Fruit fly (Drosophila melanogaster) whole organism, embryonic: Measurements from ENCODE around the gene CG32767.

ENCODE experiments used
- CG10267 ChIP-seq: fragments of 200-800 bp; sonication (Bioruptor generic); optimal IDR thresholded peaks from 2 replicates; lab custom pipeline; 2018; ENCODE audit warnings: missing biosample characterization, mild to moderate bottlenecking, missing genetic modification characterization, moderate library complexity
- CG11456 ChIP-seq: fragments of 200-800 bp; sonication (Bioruptor generic); IDR thresholded peaks from 3 replicates; pipeline ENCODE4 v1.3.6; 2022; ENCODE audit warnings: missing biosample characterization, missing genetic modification characterization
- CG11695 ChIP-seq: fragments of 200-800 bp; sonication (Bioruptor generic); IDR thresholded peaks from 3 replicates; pipeline ENCODE4 v1.3.6; 2022; ENCODE audit warnings: missing biosample characterization, missing genetic modification characterization
- CG11723 ChIP-seq: fragments of 200-800 bp; sonication (Bioruptor generic); optimal IDR thresholded peaks from 2 replicates; lab custom pipeline; 2017; ENCODE audit warnings: missing biosample characterization, mild to moderate bottlenecking, missing genetic modification characterization
- CG12659 ChIP-seq: fragments of 200-800 bp; sonication (Bioruptor generic); optimal IDR thresholded peaks from 3 replicates; lab custom pipeline; 2017; ENCODE audit warnings: mild to moderate bottlenecking, missing biosample characterization, missing genetic modification reagents, missing genetic modification characterization
- CG12744 ChIP-seq: fragments of 200-800 bp; sonication (Bioruptor generic); optimal IDR thresholded peaks from 2 replicates; lab custom pipeline; 2016; ENCODE audit warnings: missing biosample characterization, missing genetic modification characterization
- CG13624 ChIP-seq: fragments of 200-800 bp; sonication (Bioruptor generic); optimal IDR thresholded peaks from 2 replicates; lab custom pipeline; 2016; ENCODE audit warnings: missing biosample characterization, missing genetic modification characterization
- CG14050 ChIP-seq: fragments of 200-800 bp; sonication (Bioruptor generic); IDR thresholded peaks from 3 replicates; pipeline ENCODE4 v1.3.6; 2022; ENCODE audit warnings: missing biosample characterization, missing genetic modification characterization
- CG14965 ChIP-seq: fragments of 200-800 bp; sonication (Bioruptor generic); optimal IDR thresholded peaks from 2 replicates; lab custom pipeline; 2016; ENCODE audit warnings: missing biosample characterization, missing genetic modification characterization, borderline replicate concordance
- CG15011 ChIP-seq: fragments of 200-800 bp; sonication (Bioruptor generic); optimal IDR thresholded peaks from 3 replicates; lab custom pipeline; 2018; ENCODE audit warnings: missing biosample characterization, mild to moderate bottlenecking, missing genetic modification characterization
- CG1602 ChIP-seq: fragments of 200-800 bp; sonication (Bioruptor generic); optimal IDR thresholded peaks from 3 replicates; lab custom pipeline; 2016; ENCODE audit warnings: missing biosample characterization, missing genetic modification characterization
- CG17612 ChIP-seq: fragments of 200-800 bp; sonication (Bioruptor generic); IDR thresholded peaks from 2 replicates; pipeline ENCODE4 v1.3.6; 2022; ENCODE audit warnings: missing biosample characterization, missing genetic modification characterization
- CG30020 ChIP-seq: fragments of 200-800 bp; optimal IDR thresholded peaks from 2 replicates; lab custom pipeline; 2019; ENCODE audit warnings: missing biosample characterization, mild to moderate bottlenecking, missing genetic modification characterization, moderate library complexity
- CG34422 ChIP-seq: fragments of 200-800 bp; sonication (Bioruptor generic); IDR thresholded peaks from 3 replicates; pipeline ENCODE4 v1.3.6; 2022; ENCODE audit warnings: missing biosample characterization, missing genetic modification characterization
- CG3995 ChIP-seq: fragments of 200-800 bp; sonication (Bioruptor generic); optimal IDR thresholded peaks from 3 replicates; lab custom pipeline; 2016; ENCODE audit warnings: missing biosample characterization, missing genetic modification characterization
- CG42726 ChIP-seq: fragments of 200-800 bp; sonication (Bioruptor generic); IDR thresholded peaks from 2 replicates; pipeline ENCODE4 v1.3.6; 2022; ENCODE audit warnings: missing biosample characterization, missing genetic modification characterization; ENCODE audit not compliant: partially characterized antibody
- CG4424 ChIP-seq: fragments of 200-800 bp; sonication (Bioruptor generic); optimal IDR thresholded peaks from 3 replicates; lab custom pipeline; 2016; ENCODE audit warnings: missing biosample characterization, missing genetic modification characterization
- CG4730 ChIP-seq: fragments of 200-800 bp; sonication (Bioruptor generic); IDR thresholded peaks from 2 replicates; pipeline ENCODE4 v1.3.6; 2022; ENCODE audit warnings: missing biosample characterization, missing genetic modification characterization
- CG4820 ChIP-seq: fragments of 200-800 bp; sonication (Bioruptor generic); optimal IDR thresholded peaks from 3 replicates; lab custom pipeline; 2016; ENCODE audit warnings: missing biosample characterization, missing genetic modification characterization
- CG5245 ChIP-seq: fragments of 200-800 bp; sonication (Bioruptor generic); optimal IDR thresholded peaks from 3 replicates; lab custom pipeline; 2016; ENCODE audit warnings: missing biosample characterization, missing genetic modification characterization
- CG6175 ChIP-seq: fragments of 200-800 bp; sonication (Bioruptor generic); IDR thresholded peaks from 3 replicates; pipeline ENCODE4 v1.3.6; 2022; ENCODE audit warnings: missing biosample characterization, missing genetic modification characterization
- CG6654 ChIP-seq: fragments of 200-800 bp; sonication (Bioruptor generic); optimal IDR thresholded peaks from 2 replicates; lab custom pipeline; 2017; ENCODE audit warnings: missing biosample characterization, mild to moderate bottlenecking, missing genetic modification characterization
- CG9876 ChIP-seq: fragments of 200-800 bp; sonication (Bioruptor generic); optimal IDR thresholded peaks from 2 replicates; lab custom pipeline; 2016; ENCODE audit warnings: missing biosample characterization, missing genetic modification characterization
- D19A ChIP-seq: fragments of 200-800 bp; optimal IDR thresholded peaks from 3 replicates; lab custom pipeline; 2019; ENCODE audit warnings: missing biosample characterization, mild to moderate bottlenecking, missing genetic modification characterization, moderate library complexity
- Deaf1 ChIP-seq: fragments of 200-800 bp; optimal IDR thresholded peaks from 3 replicates; lab custom pipeline; 2019; ENCODE audit warnings: missing biosample characterization, mild to moderate bottlenecking, missing genetic modification characterization, moderate library complexity
- Dek ChIP-seq: fragments of 200-800 bp; sonication (Bioruptor generic); optimal IDR thresholded peaks from 3 replicates; lab custom pipeline; 2019; ENCODE audit warnings: missing biosample characterization, mild to moderate bottlenecking, missing genetic modification characterization, moderate library complexity
- Doc2 ChIP-seq: fragments of 200-800 bp; sonication (Bioruptor generic); IDR thresholded peaks from 2 replicates; pipeline ENCODE4 v1.3.6; 2022; ENCODE audit warnings: missing biosample characterization, missing genetic modification characterization
- Drgx ChIP-seq: fragments of 200-800 bp; sonication (Bioruptor generic); IDR thresholded peaks from 2 replicates; pipeline ENCODE4 v1.3.6; 2022; ENCODE audit warnings: missing biosample characterization, missing genetic modification characterization
- GATAe ChIP-seq: fragments of 200-800 bp; sonication (Bioruptor generic); conservative IDR thresholded peaks from 2 replicates; pipeline ENCODE4 v1.3.6; 2022; ENCODE audit warnings: missing biosample characterization, missing genetic modification characterization
- HLHmδ ChIP-seq: fragments of 200-800 bp; sonication (Bioruptor generic); optimal IDR thresholded peaks from 2 replicates; lab custom pipeline; 2018; ENCODE audit warnings: missing biosample characterization, mild to moderate bottlenecking, missing genetic modification characterization, moderate library complexity
- Hsf ChIP-seq: fragments of 200-800 bp; sonication (Bioruptor generic); optimal IDR thresholded peaks from 3 replicates; lab custom pipeline; 2016; ENCODE audit warnings: missing biosample characterization, missing genetic modification characterization
- NC2β ChIP-seq: fragments of 200-800 bp; sonication (Bioruptor generic); optimal IDR thresholded peaks from 2 replicates; lab custom pipeline; 2016; ENCODE audit warnings: missing biosample characterization, missing genetic modification characterization
- Pdp1 ChIP-seq, 2 experiments: fragments of 200-800 bp; sonication (Bioruptor generic); optimal IDR thresholded peaks; 3 replicates each; lab custom pipeline; 2016; ENCODE audit warnings: missing biosample characterization in 2 of 2, missing genetic modification characterization in 2 of 2, mild to moderate bottlenecking in 1 of 2, moderate library complexity in 1 of 2
- Poxn ChIP-seq: fragments of 200-800 bp; sonication (Bioruptor generic); IDR thresholded peaks from 2 replicates; pipeline ENCODE4 v1.3.6; 2022; ENCODE audit warnings: missing biosample characterization, missing genetic modification characterization
- Rfx ChIP-seq: fragments of 200-800 bp; sonication (Bioruptor generic); IDR thresholded peaks from 2 replicates; pipeline ENCODE4 v1.3.6; 2022; ENCODE audit warnings: missing biosample characterization, missing genetic modification characterization
- Xbp1 ChIP-seq: fragments of 200-800 bp; sonication (Bioruptor generic); optimal IDR thresholded peaks from 3 replicates; lab custom pipeline; 2016; ENCODE audit warnings: missing biosample characterization, mild to moderate bottlenecking, missing genetic modification characterization
- ac ChIP-seq: fragments of 200-800 bp; sonication (Bioruptor generic); optimal IDR thresholded peaks from 3 replicates; lab custom pipeline; 2017; ENCODE audit warnings: missing biosample characterization, mild to moderate bottlenecking, missing genetic modification characterization
- ato ChIP-seq: fragments of 200-800 bp; sonication (Bioruptor generic); IDR thresholded peaks from 2 replicates; pipeline ENCODE4 v1.3.6; 2022; ENCODE audit warnings: missing biosample characterization, missing genetic modification characterization; ENCODE audit not compliant: partially characterized antibody
- croc ChIP-seq: fragments of 200-800 bp; sonication (Bioruptor generic); conservative IDR thresholded peaks from 3 replicates; pipeline ENCODE4 v1.3.6; 2022; ENCODE audit warnings: missing biosample characterization, missing genetic modification characterization
- esg ChIP-seq: fragments of 200-800 bp; sonication (Bioruptor generic); conservative IDR thresholded peaks from 2 replicates; pipeline ENCODE4 v1.3.6; 2022; ENCODE audit warnings: missing biosample characterization, missing genetic modification characterization
- fd3F ChIP-seq: fragments of 200-800 bp; sonication (Bioruptor generic); optimal IDR thresholded peaks from 2 replicates; lab custom pipeline; 2018; ENCODE audit warnings: missing biosample characterization, mild to moderate bottlenecking, missing genetic modification characterization, moderate library complexity
- jigr1 ChIP-seq: fragments of 200-800 bp; sonication (Bioruptor generic); IDR thresholded peaks from 3 replicates; pipeline ENCODE4 v1.3.6; 2022; ENCODE audit warnings: missing biosample characterization, missing genetic modification characterization
- nau ChIP-seq: fragments of 200-800 bp; sonication (Bioruptor generic); optimal IDR thresholded peaks from 3 replicates; lab custom pipeline; 2017; ENCODE audit warnings: missing biosample characterization, mild to moderate bottlenecking, missing genetic modification characterization, missing genetic modification reagents
- pfk ChIP-seq: fragments of 200-800 bp; sonication (Bioruptor generic); optimal IDR thresholded peaks from 2 replicates; lab custom pipeline; 2018; ENCODE audit warnings: missing biosample characterization, mild to moderate bottlenecking, missing genetic modification characterization, moderate library complexity
- pzg ChIP-seq: fragments of 200-800 bp; sonication (Bioruptor generic); optimal IDR thresholded peaks from 3 replicates; lab custom pipeline; 2018; ENCODE audit warnings: missing biosample characterization, mild to moderate bottlenecking, missing genetic modification characterization, moderate library complexity
- run ChIP-seq: fragments of 200-800 bp; sonication (Bioruptor generic); optimal IDR thresholded peaks from 3 replicates; lab custom pipeline; 2018; ENCODE audit warnings: missing biosample characterization, mild to moderate bottlenecking, missing genetic modification characterization
- unpg ChIP-seq: fragments of 200-800 bp; sonication (Bioruptor generic); optimal IDR thresholded peaks from 3 replicates; lab custom pipeline; 2018; ENCODE audit warnings: missing biosample characterization, mild to moderate bottlenecking, missing genetic modification characterization, moderate library complexity
- zen2 ChIP-seq: fragments of 200-800 bp; sonication (Bioruptor generic); IDR thresholded peaks from 3 replicates; pipeline ENCODE4 v1.3.6; 2022; ENCODE audit warnings: missing biosample characterization, missing genetic modification characterization; ENCODE audit not compliant: partially characterized antibody

The CG32767 gene

dm6 chrX:5041525-5042454, 42.8 kb downstream of the CG32767 start (continued):
- TF ChIP-seq Poxn (GFP tag; lab: Robert Waterston, UW) (peak; percentile 27; the same call in 1 of the 2 replicates), zen2 (GFP tag; lab: Robert Waterston, UW) (no peak), croc (GFP tag; lab: Robert Waterston, UW) (peak; percentile 20; the same call in 1 of the 3 replicates), CG6175 (GFP tag; lab: Robert Waterston, UW) (peak; percentile 77; the same call in 2 of the 3 replicates), CG3995 (GFP tag; lab: Kevin White, UChicago) (no peak), CG5245 (GFP tag; lab: Kevin White, UChicago) (peak; percentile 3), CG12744 (no peak), esg (GFP tag; lab: Robert Waterston, UW) (peak; percentile 77), CG17612 (GFP tag; lab: Robert Waterston, UW) (no peak), CG14965 (no peak), CG13624 (peak; percentile 25), run (no peak), CG34422 (peak; percentile 60; the same call in 2 of the 3 replicates), CG15011 (GFP tag; lab: Kevin White, UChicago) (peak; percentile 13), GATAe (GFP tag; lab: Robert Waterston, UW) (no peak; the same call in 1 of the 2 replicates), CG10267 (peak; percentile 33), fd3F (GFP tag; lab: Kevin White, UChicago) (peak; percentile 62), Dek (peak; percentile 68), Rfx (peak; percentile 89), ato (GFP tag; lab: Robert Waterston, UW) (no peak), CG6654 (GFP tag; lab: Kevin White, UChicago) (no peak), CG11695 (GFP tag; lab: Robert Waterston, UW) (peak; percentile 86), pfk (no peak), Pdp1 (GFP tag; optimal IDR thresholded peaks at IDR 0.05; lab: Kevin White, UChicago) (peak; percentile 48 to 49), ac (no peak), CG14050 (GFP tag; lab: Robert Waterston, UW) (peak; percentile 59; the same call in 2 of the 3 replicates), CG42726 (GFP tag; lab: Robert Waterston, UW) (no peak), CG11723 (GFP tag; lab: Kevin White, UChicago) (no peak), CG4820 (GFP tag; lab: Kevin White, UChicago) (peak; percentile 18), Xbp1 (GFP tag; lab: Kevin White, UChicago) (peak; percentile 60), unpg (GFP tag; lab: Kevin White, UChicago) (peak; percentile 60), Deaf1 (tag; lab: Kevin White, UChicago) (peak; percentile 23), pzg (GFP tag; lab: Kevin White, UChicago) (no peak), Hsf (peak; percentile 18), CG11456 (peak; percentile 84), Doc2 (0 out of 2 replicates have a peak, but pooled peaks have one; percentile 53), HLHmδ (GFP tag; lab: Kevin White, UChicago) (no peak), D19A (tag; lab: Kevin White, UChicago) (peak; percentile 51), jigr1 (peak; percentile 47; the same call in 1 of the 3 replicates), CG12659 (peak; percentile 48), NC2β (GFP tag; lab: Kevin White, UChicago) (no peak), Drgx (GFP tag; lab: Robert Waterston, UW) (peak; percentile 86), CG4730 (GFP tag; lab: Robert Waterston, UW) (peak; percentile 79), CG9876 (GFP tag; lab: Kevin White, UChicago) (no peak), nau (GFP tag; lab: Kevin White, UChicago) (peak; percentile 19), CG30020 (tag; lab: Kevin White, UChicago) (no peak), CG4424 (peak; percentile 52), CG1602 (GFP tag; lab: Kevin White, UChicago) (peak; percentile 38)
